Worm (Caenorhabditis elegans) whole organism, L4 larva: Measurements from ENCODE around the gene F56C3.7.
A peak's percentile ranks its signal among the peaks of the same experiment; 100 is the strongest.

Experiments used
- R02D3.7 ChIP-seq: fragments of 150-350 bp; sonication (generic microtip); optimal IDR thresholded peaks from 3 replicates; lab custom pipeline; 2014; ENCODE audit warnings: missing biosample characterization, missing genetic modification characterization
- T26A8.4 ChIP-seq: fragments of 200-800 bp; sonication (Bioruptor generic); IDR thresholded peaks from 2 replicates; pipeline ENCODE4 v1.3.6; 2022; ENCODE audit warnings: missing genetic modification characterization, missing compliant biosample characterization
- Y105C5A.15 ChIP-seq: fragments of 200-800 bp; sonication (Bioruptor generic); IDR thresholded peaks from 2 replicates; pipeline ENCODE4 v1.3.6; 2022; ENCODE audit warnings: missing genetic modification characterization, missing compliant biosample characterization
- ZK337.2 ChIP-seq: fragments of 200-800 bp; sonication (Bioruptor generic); IDR thresholded peaks from 2 replicates; pipeline ENCODE4 v1.3.6; 2022; ENCODE audit warnings: missing genetic modification reagents, missing genetic modification characterization, missing compliant biosample characterization
- aha-1 ChIP-seq: fragments of 150-350 bp; peaks from one replicate; lab custom pipeline; 2014; ENCODE audit warnings: missing biosample characterization, missing genetic modification characterization
- aly-2 ChIP-seq: sonication (generic microtip); optimal IDR thresholded peaks from 2 replicates; lab custom pipeline; 2018; ENCODE audit warnings: missing biosample characterization, missing genetic modification characterization
- ceh-20 ChIP-seq: fragments of 200-800 bp; sonication (Bioruptor generic); IDR thresholded peaks from 2 replicates; pipeline ENCODE4 v1.3.6; 2022; ENCODE audit warnings: missing genetic modification reagents, missing genetic modification characterization, missing compliant biosample characterization
- ceh-28 ChIP-seq: fragments of 150-350 bp; optimal IDR thresholded peaks from 2 replicates; lab custom pipeline; 2014; ENCODE audit warnings: missing biosample characterization, missing genetic modification reagents, missing genetic modification characterization
- ceh-32 ChIP-seq: sonication (generic microtip); optimal IDR thresholded peaks from 2 replicates; lab custom pipeline; 2016; ENCODE audit warnings: mild to moderate bottlenecking, missing genetic modification characterization, missing compliant biosample characterization; ENCODE audit not compliant: poor library complexity
- ceh-62 ChIP-seq: sonication (generic microtip); optimal IDR thresholded peaks from 2 replicates; lab custom pipeline; 2017; ENCODE audit warnings: missing biosample characterization, missing genetic modification characterization
- ctbp-1 ChIP-seq: fragments of 200-800 bp; sonication (Bioruptor generic); IDR thresholded peaks from 2 replicates; pipeline ENCODE4 v1.3.6; 2022; ENCODE audit warnings: missing genetic modification reagents, missing genetic modification characterization, missing compliant biosample characterization
- dmd-8 ChIP-seq: fragments of 200-800 bp; sonication (Bioruptor generic); IDR thresholded peaks from 2 replicates; pipeline ENCODE4 v1.3.6; 2022; ENCODE audit warnings: missing genetic modification characterization, missing compliant biosample characterization
- dpl-1 ChIP-seq: fragments of 150-350 bp; optimal IDR thresholded peaks from 2 replicates; lab custom pipeline; 2014; ENCODE audit warnings: missing biosample characterization, missing genetic modification reagents, missing genetic modification characterization
- duxl-1 ChIP-seq: sonication (generic microtip); optimal IDR thresholded peaks from 2 replicates; lab custom pipeline; 2016; ENCODE audit warnings: mild to moderate bottlenecking, missing genetic modification characterization, moderate library complexity, missing compliant biosample characterization; ENCODE audit not compliant: poor library complexity
- fkh-10 ChIP-seq: fragments of 150-350 bp; optimal IDR thresholded peaks from 2 replicates; lab custom pipeline; 2014; ENCODE audit warnings: missing biosample characterization, missing genetic modification reagents, missing genetic modification characterization
- gei-8 ChIP-seq: fragments of 200-800 bp; sonication (Bioruptor generic); optimal IDR thresholded peaks from 2 replicates; lab custom pipeline; 2018; ENCODE audit warnings: mild to moderate bottlenecking, missing genetic modification characterization, missing compliant biosample characterization
- hmg-1.1 ChIP-seq: fragments of 200-800 bp; sonication (Bioruptor generic); IDR thresholded peaks from 2 replicates; pipeline ENCODE4 v1.3.6; 2022; ENCODE audit warnings: missing genetic modification reagents, missing genetic modification characterization, missing compliant biosample characterization
- lin-29 ChIP-seq: fragments of 200-800 bp; sonication (Bioruptor generic); IDR thresholded peaks from 2 replicates; pipeline ENCODE4 v1.3.6; 2022; ENCODE audit warnings: missing genetic modification reagents, missing genetic modification characterization, missing compliant biosample characterization
- lin-38 ChIP-seq: fragments of 200-800 bp; sonication (Bioruptor generic); IDR thresholded peaks from 2 replicates; pipeline ENCODE4 v1.3.6; 2022; ENCODE audit warnings: missing genetic modification reagents, missing genetic modification characterization, missing compliant biosample characterization
- lir-3 ChIP-seq: sonication (generic microtip); optimal IDR thresholded peaks from 2 replicates; lab custom pipeline; 2016; ENCODE audit warnings: mild to moderate bottlenecking, missing genetic modification characterization, missing compliant biosample characterization
- madf-9 ChIP-seq: fragments of 200-800 bp; sonication (Bioruptor generic); conservative IDR thresholded peaks from 2 replicates; pipeline ENCODE4 v1.3.6; 2022; ENCODE audit warnings: missing genetic modification reagents, missing genetic modification characterization, missing compliant biosample characterization
- mes-2 ChIP-seq: sonication (generic microtip); optimal IDR thresholded peaks from 2 replicates; lab custom pipeline; 2016; ENCODE audit warnings: missing genotype, mild to moderate bottlenecking, missing genetic modification characterization, missing compliant biosample characterization; ENCODE audit not compliant: poor library complexity, severe bottlenecking
- nhr-10 ChIP-seq: fragments of 150-350 bp; optimal IDR thresholded peaks from 2 replicates; lab custom pipeline; 2014; ENCODE audit warnings: missing biosample characterization, missing genetic modification characterization
- nhr-111 ChIP-seq: fragments of 200-800 bp; sonication (Bioruptor generic); optimal IDR thresholded peaks from 2 replicates; lab custom pipeline; 2018; ENCODE audit warnings: mild to moderate bottlenecking, missing genetic modification characterization, missing compliant biosample characterization
- nhr-28 ChIP-seq: fragments of 150-350 bp; optimal IDR thresholded peaks from 2 replicates; lab custom pipeline; 2014; ENCODE audit warnings: missing biosample characterization, missing genetic modification characterization
- nhr-41 ChIP-seq: fragments of 200-800 bp; sonication (Bioruptor generic); IDR thresholded peaks from 2 replicates; pipeline ENCODE4 v1.3.6; 2022; ENCODE audit warnings: missing genetic modification reagents, missing genetic modification characterization, missing compliant biosample characterization
- nhr-42 ChIP-seq: fragments of 200-800 bp; sonication (Bioruptor generic); IDR thresholded peaks from 2 replicates; pipeline ENCODE4 v1.3.6; 2022; ENCODE audit warnings: missing genetic modification characterization, missing compliant biosample characterization
- nhr-76 ChIP-seq: fragments of 150-350 bp; optimal IDR thresholded peaks from 2 replicates; lab custom pipeline; 2014; ENCODE audit warnings: missing biosample characterization, missing genetic modification characterization
- pqm-1 ChIP-seq: sonication (generic microtip); optimal IDR thresholded peaks from 2 replicates; lab custom pipeline; 2017; ENCODE audit warnings: missing biosample characterization, missing genetic modification characterization
- sdz-12 ChIP-seq: fragments of 200-800 bp; sonication (Bioruptor generic); optimal IDR thresholded peaks from 2 replicates; lab custom pipeline; 2018; ENCODE audit warnings: mild to moderate bottlenecking, missing genetic modification characterization, missing compliant biosample characterization
- set-16 ChIP-seq: fragments of 200-800 bp; sonication (Bioruptor generic); IDR thresholded peaks from 2 replicates; pipeline ENCODE4 v1.3.6; 2022; ENCODE audit warnings: missing genetic modification reagents, missing genetic modification characterization, missing compliant biosample characterization
- snpc-1.2 ChIP-seq: fragments of 200-800 bp; sonication (Bioruptor generic); IDR thresholded peaks from 2 replicates; pipeline ENCODE4 v1.3.6; 2022; ENCODE audit warnings: missing genetic modification reagents, missing genetic modification characterization, missing compliant biosample characterization
- spr-3 ChIP-seq: fragments of 200-800 bp; sonication (Bioruptor generic); optimal IDR thresholded peaks from 2 replicates; lab custom pipeline; 2018; ENCODE audit warnings: mild to moderate bottlenecking, missing genetic modification characterization, missing compliant biosample characterization
- tra-1 ChIP-seq: fragments of 200-800 bp; sonication (Bioruptor generic); IDR thresholded peaks from 2 replicates; pipeline ENCODE4 v1.3.6; 2022; ENCODE audit warnings: missing genetic modification reagents, missing genetic modification characterization, missing compliant biosample characterization
- unc-39 ChIP-seq: sonication (generic microtip); optimal IDR thresholded peaks from 2 replicates; lab custom pipeline; 2017; ENCODE audit warnings: missing biosample characterization, missing genetic modification characterization
- unc-62 ChIP-seq, 3 experiments: fragments of 150-350 bp in 1 of 3; sonication (generic microtip); optimal IDR thresholded peaks in 2 of 3; peaks in 1 of 3; 1 replicate in 1 of 3; 2 replicates in 2 of 3; lab custom pipeline; 2014 to 2017; ENCODE audit warnings: missing biosample characterization in 3 of 3, missing genetic modification characterization in 3 of 3, missing genetic modification reagents in 3 of 3, missing genotype in 1 of 3

Gene F56C3.7

ce11 chrX:1370736-1371281 is at the start of gene F56C3.7:
Gene F56C3.7, minus strand, starts transcription at chrX:1370786.
- TF ChIP-seq mes-2 (tag; lab: Kevin White, UChicago), result peak; percentile 49
- peak; percentile 46 for TF ChIP-seq hmg-1.1 (GFP tag; lab: Robert Waterston, UW)
- peak; percentile 39 for TF ChIP-seq duxl-1 (tag; lab: Kevin White, UChicago)
- peak; percentile 67; the same call in 1 of the 2 replicates for TF ChIP-seq nhr-42 (GFP tag; lab: Robert Waterston, UW)
- no peak for TF ChIP-seq fkh-10 (GFP tag; lab: Kevin White, UChicago)
- no peak for TF ChIP-seq nhr-10 (tag; lab: Kevin White, UChicago)
- TF ChIP-seq unc-62 (GFP tag; optimal IDR thresholded peaks at IDR 0.05 in 1 of 2; lab: Kevin White, UChicago), result peak in 1 of 2 experiments; percentile 19
- TF ChIP-seq unc-62 (tag; optimal IDR thresholded peaks at IDR 0.05; lab: Kevin White, UChicago), result no peak

ce11 chrX:1419163-1419696 is 48.6 kb upstream of the F56C3.7 start, which contains the start of gene F19G12.9:
Gene F19G12.9, plus strand, starts transcription at chrX:1419213.
- no peak for TF ChIP-seq nhr-41 (GFP tag; lab: Robert Waterston, UW)
- TF ChIP-seq sdz-12 (GFP tag; lab: Kevin White, UChicago), result no peak
- no peak for TF ChIP-seq snpc-1.2
- TF ChIP-seq gei-8 (GFP tag; lab: Kevin White, UChicago), result no peak
- no peak for TF ChIP-seq aha-1 (tag; lab: Kevin White, UChicago)
- TF ChIP-seq lin-38, result peak; percentile 89
- no peak for TF ChIP-seq duxl-1 (tag; lab: Kevin White, UChicago)
- TF ChIP-seq, all 104 proteins: peak for 1

ce11 chrX:1416776-1417354 is 46.3 kb upstream of the F56C3.7 start, which contains the start of the genes F19G12.4 and F19G12.8:
Gene F19G12.4, plus strand, starts transcription at chrX:1417304.
Gene F19G12.8, plus strand, starts transcription at chrX:1417320.
- TF ChIP-seq ceh-32, result no peak
- peak; percentile 88 for TF ChIP-seq aha-1 (tag; lab: Kevin White, UChicago)
- TF ChIP-seq nhr-28 (tag; lab: Kevin White, UChicago), result peak; percentile 48
- no peak for TF ChIP-seq nhr-111 (GFP tag; lab: Kevin White, UChicago)
- peak; percentile 83 for TF ChIP-seq pqm-1 (tag; lab: Kevin White, UChicago)
- no peak for TF ChIP-seq set-16 (GFP tag; lab: Robert Waterston, UW)
- no peak for TF ChIP-seq lin-29 (GFP tag; lab: Robert Waterston, UW)

- TF ChIP-seq unc-62 (GFP tag; optimal IDR thresholded peaks at IDR 0.05 in 1 of 2; lab: Kevin White, UChicago) (peak in 1 of 2 experiments; percentile 38), unc-62 (tag; optimal IDR thresholded peaks at IDR 0.05; lab: Kevin White, UChicago) (no peak), dmd-8 (GFP tag; lab: Robert Waterston, UW) (no peak)
- TF ChIP-seq, all 104 proteins: peak for 1
Observed at ce11 chrX:1412844-1413243, 42.3 kb upstream of the F56C3.7 start, which contains the start of gene srh-19. Gene srh-19, plus strand, starts transcription at chrX:1413144.

- TF ChIP-seq R02D3.7 (tag; lab: Kevin White, UChicago) (no peak), nhr-41 (GFP tag; lab: Robert Waterston, UW) (no peak), ceh-20 (no peak), ZK337.2 (no peak), aly-2 (tag; lab: Kevin White, UChicago) (no peak), Y105C5A.15 (GFP tag; lab: Robert Waterston, UW) (no peak), madf-9 (no peak), T26A8.4 (no peak), tra-1 (GFP tag; lab: Robert Waterston, UW) (no peak), nhr-76 (tag; lab: Kevin White, UChicago) (no peak), unc-39 (tag; lab: Kevin White, UChicago) (no peak), spr-3 (GFP tag; lab: Kevin White, UChicago) (no peak), ceh-62 (no peak), hmg-1.1 (GFP tag; lab: Robert Waterston, UW) (no peak), ceh-28 (tag; lab: Kevin White, UChicago) (no peak), lin-29 (GFP tag; lab: Robert Waterston, UW) (no peak), dpl-1 (GFP tag; lab: Kevin White, UChicago) (no peak), lir-3 (tag; lab: Kevin White, UChicago) (no peak), ctbp-1 (GFP tag; lab: Robert Waterston, UW) (no peak)
Observed at ce11 chrX:1410552-1410951, 40.0 kb upstream of the F56C3.7 start, which contains the start of gene abu-2. Gene abu-2, minus strand, starts transcription at chrX:1410652.
